Worm (Caenorhabditis elegans): ENCODE data around the gene dnj-16.

ce11 chrIII:4227363-4227762 lies 36.4 kb downstream of the dnj-16 start:
- no peak for TF ChIP-seq snpc-1.2 (GFP tag; IDR thresholded peaks at IDR 0.05)
- no peak for TF ChIP-seq nhr-237 (tag; optimal IDR thresholded peaks at IDR 0.05)
- TF ChIP-seq ztf-11 (tag; optimal IDR thresholded peaks at IDR 0.05): no peak
- no peak for TF ChIP-seq nhr-42 (GFP tag; IDR thresholded peaks at IDR 0.05)
- TF ChIP-seq lin-39 (tag; optimal IDR thresholded peaks at IDR 0.05): no peak
- no peak for TF ChIP-seq ceh-44 (GFP tag; IDR thresholded peaks at IDR 0.05)
- TF ChIP-seq hlh-11 (tag; optimal IDR thresholded peaks at IDR 0.05): peak; percentile 51
- no peak for TF ChIP-seq ceh-82 (tag; optimal IDR thresholded peaks at IDR 0.05)
